Worm (Caenorhabditis elegans) whole organism, early embryonic: ENCODE results near the gene Y71H2B.5.

Experiments used
- B0310.2 ChIP-seq: sonication (generic microtip); optimal IDR thresholded peaks from 2 replicates; lab custom pipeline; 2016; ENCODE audit warnings: mild to moderate bottlenecking, missing genetic modification characterization, missing compliant biosample characterization
- F13C5.2 ChIP-seq: sonication (generic microtip); optimal IDR thresholded peaks from 2 replicates; lab custom pipeline; 2017; ENCODE audit warnings: mild to moderate bottlenecking, missing genetic modification characterization, inconsistent platforms, missing compliant biosample characterization
- aly-1 ChIP-seq: sonication (generic microtip); optimal IDR thresholded peaks from 2 replicates; lab custom pipeline; 2016; ENCODE audit warnings: missing genetic modification characterization, missing compliant biosample characterization
- ama-1 ChIP-seq: fragments of 150-350 bp; optimal IDR thresholded peaks from 2 replicates; lab custom pipeline; 2014
- ceh-13 ChIP-seq: fragments of 200-800 bp; sonication (Bioruptor generic); optimal IDR thresholded peaks from 2 replicates; lab custom pipeline; 2018; ENCODE audit warnings: mild to moderate bottlenecking, missing genetic modification characterization, missing compliant biosample characterization
- ceh-36 ChIP-seq: sonication (generic microtip); optimal IDR thresholded peaks from 2 replicates; lab custom pipeline; 2016; ENCODE audit warnings: missing genetic modification characterization, inconsistent platforms, missing compliant biosample characterization
- ets-7 ChIP-seq: sonication (generic microtip); optimal IDR thresholded peaks from 2 replicates; lab custom pipeline; 2016; ENCODE audit warnings: missing genotype, missing genetic modification characterization, missing compliant biosample characterization
- flt-1 ChIP-seq: fragments of 200-800 bp; sonication (Bioruptor generic); IDR thresholded peaks from 2 replicates; pipeline ENCODE4 v1.3.6; 2022; ENCODE audit warnings: missing genetic modification characterization, missing compliant biosample characterization
- hnd-1 ChIP-seq: sonication (generic microtip); optimal IDR thresholded peaks from 2 replicates; lab custom pipeline; 2016; ENCODE audit warnings: missing genetic modification characterization, missing compliant biosample characterization
- pes-1 ChIP-seq: fragments of 200-800 bp; sonication (Bioruptor generic); IDR thresholded peaks from 2 replicates; pipeline ENCODE4 v1.3.6; 2022; ENCODE audit warnings: missing genetic modification reagents, missing genetic modification characterization, missing compliant biosample characterization
- scrt-1 ChIP-seq: fragments of 200-800 bp; sonication (Bioruptor generic); IDR thresholded peaks from 2 replicates; pipeline ENCODE4 v1.3.6; 2022; ENCODE audit warnings: missing genetic modification characterization, missing compliant biosample characterization
- sea-1 ChIP-seq: fragments of 200-800 bp; sonication (Bioruptor generic); conservative IDR thresholded peaks from 2 replicates; pipeline ENCODE4 v1.3.6; 2022; ENCODE audit warnings: missing genetic modification characterization, missing compliant biosample characterization
- tbx-11 ChIP-seq: fragments of 200-800 bp; sonication (Bioruptor generic); IDR thresholded peaks from 2 replicates; pipeline ENCODE4 v1.3.6; 2022; ENCODE audit warnings: missing genetic modification characterization, missing compliant biosample characterization
- tra-4 ChIP-seq: sonication (generic microtip); optimal IDR thresholded peaks from 2 replicates; lab custom pipeline; 2017; ENCODE audit warnings: missing genetic modification characterization, missing compliant biosample characterization

- TF ChIP-seq aly-1 (no peak), ama-1 (lab: Kevin White, UChicago) (no peak), tbx-11 (GFP tag; lab: Robert Waterston, UW) (no peak), flt-1 (GFP tag; lab: Robert Waterston, UW) (no peak), hnd-1 (tag; lab: Kevin White, UChicago) (no peak), ceh-13 (no peak), scrt-1 (no peak), F13C5.2 (tag; lab: Kevin White, UChicago) (no peak), ceh-36 (no peak), sea-1 (GFP tag; lab: Robert Waterston, UW) (no peak), B0310.2 (tag; lab: Kevin White, UChicago) (no peak), pes-1 (GFP tag; lab: Robert Waterston, UW) (no peak), tra-4 (tag; lab: Kevin White, UChicago) (no peak), ets-7 (no peak)
Measured at ce11 chrIII:2628690-2629089, 20.9 kb downstream of the Y71H2B.5 start, which contains the start of gene acbp-8.
